Worm (Caenorhabditis elegans): Measurements from ENCODE around the gene T24H7.2.

T24H7.2 gene

ce11 chrII:6236093-6236945, 10.8 kb upstream of the T24H7.2 start:
- no peak for TF ChIP-seq ceh-6 (GFP tag; optimal IDR thresholded peaks at IDR 0.05)
- no peak for TF ChIP-seq dmd-4 (tag; optimal IDR thresholded peaks at IDR 0.05; ENCODE audit: borderline replicate concordance)
- no peak for TF ChIP-seq K09A11.1 (tag; optimal IDR thresholded peaks at IDR 0.05; ENCODE audit: insufficient read depth)
- TF ChIP-seq dve-1 (tag; optimal IDR thresholded peaks at IDR 0.05), result no peak
- no peak for TF ChIP-seq ceh-2 (tag; optimal IDR thresholded peaks at IDR 0.05)
- TF ChIP-seq ceh-9 (tag; optimal IDR thresholded peaks at IDR 0.05), result no peak
- TF ChIP-seq pqm-1 (tag; optimal IDR thresholded peaks at IDR 0.05), result no peak
- no peak for TF ChIP-seq hlh-15 (tag; optimal IDR thresholded peaks at IDR 0.05)
- TF ChIP-seq Y22D7AL.16 (tag; optimal IDR thresholded peaks at IDR 0.05), result no peak
- TF ChIP-seq hlh-8 (tag; optimal IDR thresholded peaks at IDR 0.05), result no peak
- TF ChIP-seq che-1 (tag; optimal IDR thresholded peaks at IDR 0.05), result no peak
- TF ChIP-seq C08G9.2 (tag; optimal IDR thresholded peaks at IDR 0.05), result no peak
- TF ChIP-seq unc-42 (tag; optimal IDR thresholded peaks at IDR 0.05), result no peak
- TF ChIP-seq lim-6 (tag; optimal IDR thresholded peaks at IDR 0.05), result no peak
- no peak for TF ChIP-seq ceh-22 (tag; optimal IDR thresholded peaks at IDR 0.05)
- peak; percentile 11 for TF ChIP-seq ceh-34 (tag; optimal IDR thresholded peaks at IDR 0.05)
- no peak for TF ChIP-seq fax-1 (tag; optimal IDR thresholded peaks at IDR 0.05)
- TF ChIP-seq unc-3 (GFP tag; conservative IDR thresholded peaks at IDR 0.05), result no peak
- no peak for TF ChIP-seq unc-3 (tag; optimal IDR thresholded peaks at IDR 0.05)
- TF ChIP-seq unc-55 (GFP tag; optimal IDR thresholded peaks at IDR 0.05), result no peak
- peak; percentile 33 for TF ChIP-seq tbx-2 (tag; optimal IDR thresholded peaks at IDR 0.05)
- TF ChIP-seq hlh-6 (tag; optimal IDR thresholded peaks at IDR 0.05), result no peak
- TF ChIP-seq rnt-1 (tag; optimal IDR thresholded peaks at IDR 0.05), result no peak
- TF ChIP-seq hlh-30 (tag; optimal IDR thresholded peaks at IDR 0.05; ENCODE audit: insufficient read depth), result peak; percentile 45
- peak; percentile 62 for TF ChIP-seq ceh-18 (tag; optimal IDR thresholded peaks at IDR 0.05)
- no peak for TF ChIP-seq fkh-10 (GFP tag; optimal IDR thresholded peaks at IDR 0.05)
- TF ChIP-seq ceh-30 (tag; optimal IDR thresholded peaks at IDR 0.05), result no peak
- no peak for TF ChIP-seq ceh-48 (tag; optimal IDR thresholded peaks at IDR 0.05)
- TF ChIP-seq ztf-16 (tag; optimal IDR thresholded peaks at IDR 0.05), result no peak
- no peak for TF ChIP-seq zip-5 (tag; optimal IDR thresholded peaks at IDR 0.05)
- TF ChIP-seq ceh-19 (GFP tag; optimal IDR thresholded peaks at IDR 0.05), result no peak
- TF ChIP-seq gmeb-2 (tag; optimal IDR thresholded peaks at IDR 0.05), result no peak
- TF ChIP-seq C38D4.7 (GFP tag; optimal IDR thresholded peaks at IDR 0.05), result no peak
- TF ChIP-seq pat-9 (tag; optimal IDR thresholded peaks at IDR 0.05), result no peak
- no peak for TF ChIP-seq nfya-1 (tag; optimal IDR thresholded peaks at IDR 0.05)

ce11 chrII:6241758-6242157, 5.4 kb upstream of the T24H7.2 start, which contains the start of gene T24H7.8:
Gene T24H7.8, plus strand, starts transcription at chrII:6242058.
- TF ChIP-seq pros-1 (tag; optimal IDR thresholded peaks at IDR 0.05) (no peak), ceh-14 (tag; optimal IDR thresholded peaks at IDR 0.05) (no peak), hlh-6 (tag; optimal IDR thresholded peaks at IDR 0.05) (no peak), sdc-2 (tag; optimal IDR thresholded peaks at IDR 0.05) (no peak), zip-5 (tag; optimal IDR thresholded peaks at IDR 0.05) (no peak), unc-42 (tag; optimal IDR thresholded peaks at IDR 0.05) (no peak), ref-2 (tag; optimal IDR thresholded peaks at IDR 0.05) (no peak), pat-9 (tag; optimal IDR thresholded peaks at IDR 0.05) (no peak), hlh-13 (GFP tag; optimal IDR thresholded peaks at IDR 0.05) (no peak), elt-2 (tag; optimal IDR thresholded peaks at IDR 0.05) (no peak)
